Worm (Caenorhabditis elegans) whole organism, L4 larva: ENCODE results near the gene C18D11.7.

ENCODE experiments used
- F10B5.3 ChIP-seq: sonication (generic microtip); optimal IDR thresholded peaks from 2 replicates; lab custom pipeline; 2016; ENCODE audit warnings: mild to moderate bottlenecking, missing genetic modification characterization, missing compliant biosample characterization
- F37D6.2 ChIP-seq: sonication (generic microtip); optimal IDR thresholded peaks from 2 replicates; lab custom pipeline; 2016; ENCODE audit warnings: mild to moderate bottlenecking, missing genetic modification characterization, missing compliant biosample characterization
- R02D3.7 ChIP-seq: fragments of 150-350 bp; sonication (generic microtip); optimal IDR thresholded peaks from 3 replicates; lab custom pipeline; 2014; ENCODE audit warnings: missing biosample characterization, missing genetic modification characterization
- Y105C5A.15 ChIP-seq: fragments of 200-800 bp; sonication (Bioruptor generic); IDR thresholded peaks from 2 replicates; pipeline ENCODE4 v1.3.6; 2022; ENCODE audit warnings: missing genetic modification characterization, missing compliant biosample characterization
- ZK337.2 ChIP-seq: fragments of 200-800 bp; sonication (Bioruptor generic); IDR thresholded peaks from 2 replicates; pipeline ENCODE4 v1.3.6; 2022; ENCODE audit warnings: missing genetic modification reagents, missing genetic modification characterization, missing compliant biosample characterization
- aha-1 ChIP-seq: fragments of 150-350 bp; peaks from one replicate; lab custom pipeline; 2014; ENCODE audit warnings: missing biosample characterization, missing genetic modification characterization
- aly-2 ChIP-seq: sonication (generic microtip); optimal IDR thresholded peaks from 2 replicates; lab custom pipeline; 2018; ENCODE audit warnings: missing biosample characterization, missing genetic modification characterization
- ceh-62 ChIP-seq: sonication (generic microtip); optimal IDR thresholded peaks from 2 replicates; lab custom pipeline; 2017; ENCODE audit warnings: missing biosample characterization, missing genetic modification characterization
- ceh-82 ChIP-seq: sonication (generic microtip); optimal IDR thresholded peaks from 2 replicates; lab custom pipeline; 2017; ENCODE audit warnings: missing biosample characterization, missing genetic modification characterization
- ces-1 ChIP-seq: fragments of 150-350 bp; sonication (generic microtip); optimal IDR thresholded peaks from 4 replicates; lab custom pipeline; 2014; ENCODE audit warnings: missing biosample characterization, missing genetic modification reagents, missing genetic modification characterization
- daf-16 ChIP-seq, 3 experiments: sonication (generic microtip); optimal IDR thresholded peaks; 2 replicates each; lab custom pipeline; 2016 to 2017; ENCODE audit warnings: missing genetic modification characterization in 3 of 3, missing genetic modification reagents in 3 of 3, mild to moderate bottlenecking in 2 of 3, missing compliant biosample characterization in 2 of 3, missing biosample characterization in 1 of 3, moderate library complexity in 1 of 3
- daf-19 ChIP-seq: fragments of 200-800 bp; sonication (Bioruptor generic); conservative IDR thresholded peaks from 2 replicates; pipeline ENCODE4 v1.3.6; 2022; ENCODE audit warnings: missing genetic modification characterization, missing compliant biosample characterization
- dmd-6 ChIP-seq: fragments of 200-800 bp; sonication (Bioruptor generic); IDR thresholded peaks from 2 replicates; pipeline ENCODE4 v1.3.6; 2022; ENCODE audit warnings: missing genetic modification reagents, missing genetic modification characterization, missing compliant biosample characterization
- egl-43 ChIP-seq: fragments of 200-800 bp; sonication (Bioruptor generic); IDR thresholded peaks from 2 replicates; pipeline ENCODE4 v1.3.6; 2022; ENCODE audit warnings: missing genetic modification reagents, missing genetic modification characterization, missing compliant biosample characterization
- fos-1 ChIP-seq: fragments of 150-350 bp; optimal IDR thresholded peaks from 2 replicates; lab custom pipeline; 2014; ENCODE audit warnings: missing biosample characterization, missing genetic modification characterization
- hlh-11 ChIP-seq: fragments of 200-800 bp; sonication (Bioruptor generic); optimal IDR thresholded peaks from 2 replicates; lab custom pipeline; 2018; ENCODE audit warnings: mild to moderate bottlenecking, missing genetic modification characterization, missing compliant biosample characterization
- jun-1 ChIP-seq: fragments of 150-350 bp; optimal IDR thresholded peaks from 2 replicates; lab custom pipeline; 2014; ENCODE audit warnings: missing biosample characterization, missing genetic modification reagents, missing genetic modification characterization
- lin-15B ChIP-seq: fragments of 150-350 bp; sonication (generic microtip); optimal IDR thresholded peaks from 3 replicates; lab custom pipeline; 2014; ENCODE audit warnings: missing biosample characterization, missing genetic modification characterization
- lin-29 ChIP-seq: fragments of 200-800 bp; sonication (Bioruptor generic); IDR thresholded peaks from 2 replicates; pipeline ENCODE4 v1.3.6; 2022; ENCODE audit warnings: missing genetic modification reagents, missing genetic modification characterization, missing compliant biosample characterization
- lin-39 ChIP-seq: fragments of 150-350 bp; optimal IDR thresholded peaks from 2 replicates; lab custom pipeline; 2014; ENCODE audit warnings: missing biosample characterization, missing genetic modification reagents, missing genetic modification characterization
- lsy-2 ChIP-seq, 2 experiments: fragments of 150-350 bp in 1 of 2; sonication (generic microtip) in 1 of 2; optimal IDR thresholded peaks; 2 replicates each; lab custom pipeline; 2014 to 2017; ENCODE audit warnings: missing biosample characterization in 2 of 2, missing genetic modification characterization in 2 of 2
- madf-5 ChIP-seq, 2 experiments: fragments of 200-800 bp; sonication (Bioruptor generic); IDR thresholded peaks; 2 replicates each; pipeline ENCODE4 v1.3.6; 2022; ENCODE audit warnings: missing compliant biosample characterization in 2 of 2, missing genetic modification characterization in 2 of 2
- madf-9 ChIP-seq: fragments of 200-800 bp; sonication (Bioruptor generic); conservative IDR thresholded peaks from 2 replicates; pipeline ENCODE4 v1.3.6; 2022; ENCODE audit warnings: missing genetic modification reagents, missing genetic modification characterization, missing compliant biosample characterization
- mdl-1 ChIP-seq, 2 experiments: fragments of 150-350 bp in 1 of 2; sonication (generic microtip) in 1 of 2; optimal IDR thresholded peaks; 2 replicates each; lab custom pipeline; 2014 to 2017; ENCODE audit warnings: missing biosample characterization in 2 of 2, missing genetic modification characterization in 2 of 2
- mep-1 ChIP-seq: fragments of 150-350 bp; sonication (generic microtip); optimal IDR thresholded peaks from 3 replicates; lab custom pipeline; 2014; ENCODE audit warnings: missing biosample characterization, missing genetic modification characterization
- mes-2 ChIP-seq: sonication (generic microtip); optimal IDR thresholded peaks from 2 replicates; lab custom pipeline; 2016; ENCODE audit warnings: missing genotype, mild to moderate bottlenecking, missing genetic modification characterization, missing compliant biosample characterization; ENCODE audit not compliant: poor library complexity, severe bottlenecking
- mxl-2 ChIP-seq: fragments of 200-800 bp; sonication (Bioruptor generic); conservative IDR thresholded peaks from 2 replicates; pipeline ENCODE4 v1.3.6; 2022; ENCODE audit warnings: missing genetic modification reagents, missing genetic modification characterization, missing compliant biosample characterization
- mxl-3 ChIP-seq: fragments of 200-800 bp; sonication (Bioruptor generic); optimal IDR thresholded peaks from 2 replicates; lab custom pipeline; 2018; ENCODE audit warnings: mild to moderate bottlenecking, missing genetic modification characterization, missing compliant biosample characterization
- nhr-10 ChIP-seq: fragments of 150-350 bp; optimal IDR thresholded peaks from 2 replicates; lab custom pipeline; 2014; ENCODE audit warnings: missing biosample characterization, missing genetic modification characterization
- nhr-11 ChIP-seq: fragments of 150-350 bp; optimal IDR thresholded peaks from 2 replicates; lab custom pipeline; 2014; ENCODE audit warnings: missing biosample characterization, missing genetic modification characterization
- nhr-111 ChIP-seq: fragments of 200-800 bp; sonication (Bioruptor generic); optimal IDR thresholded peaks from 2 replicates; lab custom pipeline; 2018; ENCODE audit warnings: mild to moderate bottlenecking, missing genetic modification characterization, missing compliant biosample characterization
- pha-4 ChIP-seq, 2 experiments: fragments of 150-350 bp in 1 of 2; fragments of 200-800 bp in 1 of 2; sonication (Bioruptor generic) in 1 of 2; IDR thresholded peaks in 1 of 2; optimal IDR thresholded peaks in 1 of 2; 2 replicates each; pipeline versions ENCODE4 v1.3.6 to Lab custom; 2014 to 2022; ENCODE audit warnings: missing genetic modification characterization in 2 of 2, missing genetic modification reagents in 2 of 2, missing biosample characterization in 1 of 2, missing compliant biosample characterization in 1 of 2
- php-3 ChIP-seq: fragments of 200-800 bp; sonication (Bioruptor generic); IDR thresholded peaks from 2 replicates; pipeline ENCODE4 v1.3.6; 2022; ENCODE audit warnings: missing genetic modification reagents, missing genetic modification characterization, missing compliant biosample characterization
- pqm-1 ChIP-seq: sonication (generic microtip); optimal IDR thresholded peaks from 2 replicates; lab custom pipeline; 2017; ENCODE audit warnings: missing biosample characterization, missing genetic modification characterization
- set-16 ChIP-seq: fragments of 200-800 bp; sonication (Bioruptor generic); IDR thresholded peaks from 2 replicates; pipeline ENCODE4 v1.3.6; 2022; ENCODE audit warnings: missing genetic modification reagents, missing genetic modification characterization, missing compliant biosample characterization
- spr-1 ChIP-seq: sonication (generic microtip); optimal IDR thresholded peaks from 2 replicates; lab custom pipeline; 2016; ENCODE audit warnings: mild to moderate bottlenecking, missing genetic modification characterization, missing compliant biosample characterization
- tra-1 ChIP-seq: fragments of 200-800 bp; sonication (Bioruptor generic); IDR thresholded peaks from 2 replicates; pipeline ENCODE4 v1.3.6; 2022; ENCODE audit warnings: missing genetic modification reagents, missing genetic modification characterization, missing compliant biosample characterization
- unc-62 ChIP-seq, 3 experiments: fragments of 150-350 bp in 1 of 3; sonication (generic microtip); optimal IDR thresholded peaks in 2 of 3; peaks in 1 of 3; 1 replicate in 1 of 3; 2 replicates in 2 of 3; lab custom pipeline; 2014 to 2017; ENCODE audit warnings: missing biosample characterization in 3 of 3, missing genetic modification characterization in 3 of 3, missing genetic modification reagents in 3 of 3, missing genotype in 1 of 3
- vab-7 ChIP-seq: fragments of 200-800 bp; sonication (Bioruptor generic); IDR thresholded peaks from 2 replicates; pipeline ENCODE4 v1.3.6; 2022; ENCODE audit warnings: missing genetic modification reagents, missing genetic modification characterization, missing compliant biosample characterization
- zip-11 ChIP-seq: fragments of 200-800 bp; sonication (Bioruptor generic); IDR thresholded peaks from 2 replicates; pipeline ENCODE4 v1.3.6; 2022; ENCODE audit warnings: missing genetic modification characterization, missing compliant biosample characterization
- ztf-11 ChIP-seq: fragments of 150-350 bp; optimal IDR thresholded peaks from 2 replicates; lab custom pipeline; 2014; ENCODE audit warnings: missing biosample characterization, missing genetic modification characterization
- ztf-7 ChIP-seq: fragments of 150-350 bp; optimal IDR thresholded peaks from 2 replicates; lab custom pipeline; 2014; ENCODE audit warnings: missing biosample characterization, missing genetic modification characterization

Gene C18D11.7

DNA sequence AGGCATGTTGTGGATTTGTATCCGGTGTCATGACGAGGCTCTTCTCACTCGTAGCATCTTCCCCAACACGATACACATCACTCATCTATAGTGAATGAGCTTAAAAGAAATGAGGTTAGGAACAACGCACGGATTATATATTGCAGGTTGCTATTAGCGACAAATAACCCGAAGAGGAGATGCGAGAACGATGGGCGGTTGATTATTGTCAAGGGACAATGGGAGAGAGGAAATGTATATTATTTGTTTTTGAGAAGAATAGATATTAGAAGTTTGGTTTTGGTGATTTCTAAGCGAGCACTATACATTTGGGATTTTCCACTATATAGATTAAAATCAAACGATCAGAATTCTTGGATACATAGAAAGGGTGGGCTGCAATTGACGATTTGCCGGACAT is at the start of gene C18D11.7:
TSS of gene C18D11.7 (minus strand) at position 101 of the 400 bp plus-strand sequence.
- peak in 1 of 2 experiments; percentile 2 for TF ChIP-seq unc-62 (GFP tag; optimal IDR thresholded peaks at IDR 0.05 in 1 of 2; lab: Kevin White, UChicago)
- no peak for TF ChIP-seq unc-62 (tag; optimal IDR thresholded peaks at IDR 0.05; lab: Kevin White, UChicago)
- TF ChIP-seq F37D6.2 (tag; lab: Kevin White, UChicago): no peak

DNA sequence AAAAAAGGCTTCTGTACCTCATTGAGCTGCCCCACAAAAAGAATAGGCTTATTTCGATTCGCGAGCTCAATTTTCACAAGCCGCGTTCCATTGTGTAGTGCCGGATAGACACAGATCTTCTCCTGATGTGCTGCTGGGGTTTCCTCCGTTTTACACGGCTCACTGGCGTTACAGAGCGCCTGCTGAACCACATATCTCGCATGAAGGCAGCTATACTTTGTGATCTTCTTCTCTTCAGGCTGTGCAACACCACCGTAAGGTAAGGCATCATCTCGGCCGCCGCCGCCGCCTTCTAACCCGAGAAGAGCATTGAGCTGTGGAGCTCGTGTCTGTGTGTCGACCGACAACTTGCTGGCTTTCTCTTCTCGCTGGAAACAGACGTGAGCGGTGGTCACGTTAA is 46.9 kb upstream of the C18D11.7 start:
- TF ChIP-seq egl-43 (GFP tag; lab: Robert Waterston, UW) (no peak), R02D3.7 (no peak), unc-62 (GFP tag; optimal IDR thresholded peaks at IDR 0.05 in 1 of 2; lab: Kevin White, UChicago) (peak in 1 of 2 experiments; percentile 73), unc-62 (tag; optimal IDR thresholded peaks at IDR 0.05; lab: Kevin White, UChicago) (no peak), set-16 (GFP tag; lab: Robert Waterston, UW) (peak; percentile 48)

DNA sequence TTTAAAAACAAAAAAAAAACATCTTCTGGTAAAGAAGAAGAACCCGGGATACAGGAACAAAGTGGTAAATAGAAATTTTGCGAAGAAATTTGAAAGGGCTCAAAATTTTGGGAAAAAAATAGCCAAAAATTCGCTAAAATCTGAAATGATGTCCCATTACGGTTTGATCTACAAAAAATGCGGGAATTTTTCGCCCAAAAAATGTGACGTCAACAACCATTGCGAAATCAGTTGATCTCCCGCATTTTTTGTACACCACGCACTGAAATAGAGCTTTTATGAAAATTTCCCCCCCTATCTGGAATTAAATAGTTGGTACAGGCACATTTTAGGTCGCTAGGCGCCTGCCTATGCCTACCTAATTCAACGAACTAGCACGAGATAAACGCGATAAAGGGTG is 43.0 kb upstream of the C18D11.7 start:
- no peak for TF ChIP-seq ztf-11
- 0 out of 2 replicates have a peak, but pooled peaks have one; percentile 10 for TF ChIP-seq mxl-2 (GFP tag; lab: Robert Waterston, UW)
- no peak for TF ChIP-seq fos-1 (tag; lab: Kevin White, UChicago)
- TF ChIP-seq lin-15B (tag; lab: Kevin White, UChicago): no peak
- no peak for TF ChIP-seq daf-16 (GFP tag; optimal IDR thresholded peaks at IDR 0.05; lab: Kevin White, UChicago)
- TF ChIP-seq daf-16 (tag; optimal IDR thresholded peaks at IDR 0.05; lab: Kevin White, UChicago): no peak
- no peak for TF ChIP-seq lsy-2 (tag; optimal IDR thresholded peaks at IDR 0.05; lab: Kevin White, UChicago)
- no peak for TF ChIP-seq ceh-82 (tag; lab: Kevin White, UChicago)
- TF ChIP-seq pqm-1 (tag; lab: Kevin White, UChicago): no peak
- TF ChIP-seq lin-29 (GFP tag; lab: Robert Waterston, UW): no peak
- peak; percentile 68 for TF ChIP-seq aha-1 (tag; lab: Kevin White, UChicago)

DNA sequence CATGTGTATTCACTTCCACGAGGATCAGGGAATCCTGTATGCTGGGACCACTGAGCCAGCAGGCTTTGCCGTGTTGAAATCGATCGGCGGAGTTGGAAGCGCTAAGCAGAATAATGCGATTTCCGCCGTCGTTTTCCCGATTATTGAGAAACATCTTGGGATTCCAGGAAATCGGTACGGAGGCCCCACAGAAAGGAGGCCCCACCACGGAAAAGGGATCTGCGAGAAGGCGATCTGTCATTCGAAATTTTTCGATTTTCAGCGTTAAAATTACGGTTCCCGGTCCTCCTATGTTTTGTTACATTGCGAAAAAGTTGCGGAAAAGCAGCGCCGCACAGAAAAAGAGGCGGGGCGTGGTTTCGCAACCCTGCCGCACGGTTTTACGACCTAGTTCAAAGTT is 41.7 kb upstream of the C18D11.7 start:
- TF ChIP-seq lin-29 (GFP tag; lab: Robert Waterston, UW) (no peak), jun-1 (no peak), set-16 (GFP tag; lab: Robert Waterston, UW) (0 out of 2 replicates have a peak, but pooled peaks have one; percentile 19), zip-11 (GFP tag; lab: Robert Waterston, UW) (no peak), lin-39 (tag; lab: Kevin White, UChicago) (no peak), mdl-1 (tag; optimal IDR thresholded peaks at IDR 0.05; lab: Kevin White, UChicago) (no peak), mes-2 (tag; lab: Kevin White, UChicago) (peak; percentile 47), daf-19 (GFP tag; lab: Robert Waterston, UW) (no peak), Y105C5A.15 (GFP tag; lab: Robert Waterston, UW) (no peak), ZK337.2 (GFP tag; lab: Robert Waterston, UW) (no peak), vab-7 (0 out of 2 replicates have a peak, but pooled peaks have one; percentile 16), dmd-6 (GFP tag; lab: Robert Waterston, UW) (0 out of 2 replicates have a peak, but pooled peaks have one; percentile 5), mep-1 (tag; lab: Kevin White, UChicago) (no peak)

DNA sequence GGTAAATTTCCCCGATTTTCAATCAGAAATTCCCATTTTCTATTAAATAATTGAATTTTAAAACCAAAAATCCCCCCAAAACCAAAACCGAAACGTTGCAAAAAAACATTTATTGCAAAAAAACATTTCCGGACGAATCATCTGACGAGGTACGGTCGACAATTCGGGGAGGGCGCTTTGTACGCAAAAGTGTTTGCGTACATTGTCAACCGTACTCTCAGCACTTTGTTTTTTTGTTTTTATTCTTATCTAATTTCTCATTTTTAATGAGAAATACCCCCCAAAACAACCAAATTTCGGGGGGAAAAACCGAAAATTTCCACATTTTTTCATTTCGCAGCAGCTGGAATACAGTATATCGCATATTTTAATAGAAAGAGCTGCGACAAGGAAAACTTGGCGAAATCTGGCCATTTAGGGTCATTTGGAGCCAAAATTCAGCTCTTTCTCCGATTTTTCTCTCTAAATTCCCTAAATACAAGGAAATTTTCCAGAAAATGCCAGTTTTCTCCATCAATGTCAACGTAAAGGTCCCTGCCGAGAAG is 41.1 kb upstream of the C18D11.7 start, which contains the start of gene mif-1:
TSS of gene mif-1 (plus strand) at position 495 of the 545 bp plus-strand sequence.
- no peak for TF ChIP-seq jun-1
- no peak for TF ChIP-seq ZK337.2 (GFP tag; lab: Robert Waterston, UW)
- no peak for TF ChIP-seq php-3 (GFP tag; lab: Robert Waterston, UW)
- TF ChIP-seq madf-9: no peak
- no peak for TF ChIP-seq ztf-7
- no peak for TF ChIP-seq F10B5.3
- no peak for TF ChIP-seq pha-4 (GFP tag; IDR thresholded peaks at IDR 0.05; lab: Robert Waterston, UW)
- TF ChIP-seq pha-4 (tag; optimal IDR thresholded peaks at IDR 0.05; lab: Kevin White, UChicago): no peak
- no peak for TF ChIP-seq spr-1 (tag; lab: Kevin White, UChicago)
- no peak for TF ChIP-seq mxl-3 (GFP tag; lab: Kevin White, UChicago)
- no peak for TF ChIP-seq ceh-62
- TF ChIP-seq tra-1 (GFP tag; lab: Robert Waterston, UW): no peak
- TF ChIP-seq hlh-11 (tag; lab: Kevin White, UChicago): peak; percentile 35
- TF ChIP-seq mes-2 (tag; lab: Kevin White, UChicago): peak; percentile 45
- TF ChIP-seq nhr-11 (tag; lab: Kevin White, UChicago): no peak
- no peak for TF ChIP-seq nhr-10
- TF ChIP-seq ces-1 (GFP tag; lab: Kevin White, UChicago): no peak
- no peak for TF ChIP-seq aly-2
- no peak for TF ChIP-seq madf-5 (GFP tag; IDR thresholded peaks at IDR 0.05; lab: Robert Waterston, UW)
- no peak for TF ChIP-seq nhr-111 (GFP tag; lab: Kevin White, UChicago)
